Worm (Caenorhabditis elegans) whole organism, young adult: ENCODE results near the gene srh-1.

Experiments used
- B0336.3 ChIP-seq: fragments of 200-800 bp; sonication (Bioruptor generic); IDR thresholded peaks from 2 replicates; pipeline ENCODE4 v1.3.6; 2022; ENCODE audit warnings: missing genetic modification characterization, missing compliant biosample characterization
- F33H1.4 ChIP-seq: fragments of 200-800 bp; sonication (Bioruptor generic); IDR thresholded peaks from 2 replicates; pipeline ENCODE4 v1.3.6; 2022; ENCODE audit warnings: missing genetic modification reagents, missing genetic modification characterization, missing compliant biosample characterization
- F52B5.7 ChIP-seq: sonication (generic microtip); optimal IDR thresholded peaks from 2 replicates; lab custom pipeline; 2016; ENCODE audit warnings: mild to moderate bottlenecking, missing genetic modification characterization, missing compliant biosample characterization
- Y56A3A.18 ChIP-seq: fragments of 200-800 bp; sonication (Bioruptor generic); IDR thresholded peaks from 2 replicates; pipeline ENCODE4 v1.3.6; 2022; ENCODE audit warnings: missing genetic modification reagents, missing genetic modification characterization, missing compliant biosample characterization
- attf-5 ChIP-seq: fragments of 200-800 bp; sonication (Bioruptor generic); optimal IDR thresholded peaks from 2 replicates; lab custom pipeline; 2018; ENCODE audit warnings: mild to moderate bottlenecking, missing genetic modification characterization, missing compliant biosample characterization
- ceh-58 ChIP-seq: fragments of 200-800 bp; sonication (Bioruptor generic); IDR thresholded peaks from 2 replicates; pipeline ENCODE4 v1.3.6; 2022; ENCODE audit warnings: missing genetic modification characterization, missing compliant biosample characterization
- nfya-1 ChIP-seq: sonication (generic microtip); optimal IDR thresholded peaks from 2 replicates; lab custom pipeline; 2017; ENCODE audit warnings: antibody characterized with exemption, missing compliant biosample characterization, missing genetic modification characterization, borderline replicate concordance; ENCODE audit not compliant: insufficient read depth
- nhr-80 ChIP-seq: sonication (generic microtip); optimal IDR thresholded peaks from 2 replicates; lab custom pipeline; 2016; ENCODE audit warnings: missing genetic modification characterization, missing compliant biosample characterization
- pha-4 ChIP-seq: fragments of 150-350 bp; sonication (generic microtip); optimal IDR thresholded peaks from 2 replicates; lab custom pipeline; 2014; ENCODE audit warnings: missing biosample characterization, missing genetic modification reagents, missing genetic modification characterization
- snpc-4 ChIP-seq, 5 experiments: fragments of 150-350 bp in 1 of 5; sonication (generic microtip) in 4 of 5; optimal IDR thresholded peaks; 2 replicates each; lab custom pipeline; 2014 to 2018; ENCODE audit warnings: missing genetic modification characterization in 5 of 5, missing biosample characterization in 3 of 5, antibody characterized with exemption in 2 of 5, mild to moderate bottlenecking in 2 of 5, missing compliant biosample characterization in 2 of 5, missing genotype in 2 of 5, moderate library complexity in 2 of 5, missing genetic modification reagents in 1 of 5
- zfh-2 ChIP-seq: fragments of 200-800 bp; sonication (Bioruptor generic); conservative IDR thresholded peaks from 2 replicates; pipeline ENCODE4 v1.3.6; 2022; ENCODE audit warnings: missing genetic modification reagents, missing genetic modification characterization, missing compliant biosample characterization
- ztf-25 ChIP-seq: fragments of 200-800 bp; sonication (Bioruptor generic); IDR thresholded peaks from 2 replicates; pipeline ENCODE4 v1.3.6; 2022; ENCODE audit warnings: missing genetic modification reagents, missing genetic modification characterization, missing compliant biosample characterization
- ztf-3 ChIP-seq: fragments of 200-800 bp; sonication (Bioruptor generic); optimal IDR thresholded peaks from 2 replicates; lab custom pipeline; 2018; ENCODE audit warnings: mild to moderate bottlenecking, missing genetic modification characterization, missing compliant biosample characterization

DNA sequence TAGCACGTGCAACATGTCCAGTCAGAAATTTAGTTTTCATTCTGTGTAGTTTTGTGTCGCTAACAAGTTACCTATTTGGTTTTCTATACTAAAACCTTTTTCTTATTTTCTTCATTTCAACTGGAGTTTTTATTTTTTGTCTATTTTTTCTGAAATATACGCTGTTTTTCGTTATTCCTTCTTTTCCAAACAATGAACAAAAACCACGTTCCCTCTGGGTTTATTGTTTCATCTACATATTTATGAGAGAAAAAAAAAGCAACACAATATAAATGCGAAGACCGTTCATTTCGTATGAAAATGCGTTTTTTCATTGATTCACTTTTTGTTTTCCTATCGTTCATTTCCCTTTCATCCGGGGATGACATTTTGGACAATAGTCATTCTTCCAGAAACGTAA, 6.3 kb upstream of the srh-1 start, which contains the start of gene T11F9.22:
- TF ChIP-seq nfya-1 (tag; lab: Kevin White, UChicago): no peak
- TF ChIP-seq F52B5.7 (tag; lab: Kevin White, UChicago): no peak
- TF ChIP-seq ztf-3 (GFP tag; lab: Kevin White, UChicago): no peak
- TF ChIP-seq nhr-80 (tag; lab: Kevin White, UChicago): no peak
- no peak for TF ChIP-seq Y56A3A.18 (GFP tag; lab: Robert Waterston, UW)
- no peak for TF ChIP-seq B0336.3 (GFP tag; lab: Robert Waterston, UW)
- no peak for TF ChIP-seq F33H1.4 (GFP tag; lab: Robert Waterston, UW)
- no peak for TF ChIP-seq zfh-2 (GFP tag; lab: Robert Waterston, UW)
- no peak for TF ChIP-seq ztf-25
- TF ChIP-seq ceh-58 (GFP tag; lab: Robert Waterston, UW): no peak
- TF ChIP-seq pha-4: no peak
- no peak for TF ChIP-seq attf-5 (GFP tag; lab: Kevin White, UChicago)
- no peak for TF ChIP-seq snpc-4 (GFP tag; optimal IDR thresholded peaks at IDR 0.05; lab: Kevin White, UChicago)
- TF ChIP-seq snpc-4 (tag; optimal IDR thresholded peaks at IDR 0.05; lab: Kevin White, UChicago): no peak
